Fruit fly (Drosophila melanogaster): Measurements from ENCODE around the gene CG44325.

DNA sequence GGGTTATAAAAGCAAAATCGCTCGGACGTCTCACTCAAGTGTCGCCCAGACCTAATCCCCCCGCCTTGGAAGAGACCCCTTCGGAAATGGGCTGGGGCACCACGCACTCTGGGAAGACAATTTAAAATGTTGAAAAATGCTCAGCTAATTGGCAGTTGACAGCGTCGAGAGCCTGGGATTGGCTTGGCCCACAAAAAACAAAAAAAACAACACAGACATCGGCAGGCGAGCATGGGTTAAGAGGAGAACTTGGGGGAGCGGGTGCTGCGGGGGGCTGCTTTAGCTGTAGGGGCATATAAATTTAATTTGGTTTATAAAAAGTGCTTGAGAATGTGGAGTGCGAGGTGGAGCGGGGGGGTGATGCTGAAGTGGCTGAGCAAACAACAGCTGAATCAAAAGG lies 44.2 kb upstream of the CG44325 start:
- no peak for TF ChIP-seq ttk (optimal IDR thresholded peaks at IDR 0.05)
- TF ChIP-seq h (optimal IDR thresholded peaks at IDR 0.05): no peak
- TF ChIP-seq psq (optimal IDR thresholded peaks at IDR 0.05): no peak
- no peak for TF ChIP-seq insv (optimal IDR thresholded peaks at IDR 0.05)

Measured in Kc167 (cell line).